Worm (Caenorhabditis elegans) whole organism, L3 larva: ENCODE measurements around the gene F55C12.19.

Source experiments
- ZK546.5 ChIP-seq: sonication (generic microtip); optimal IDR thresholded peaks from 2 replicates; lab custom pipeline; 2017; ENCODE audit warnings: missing biosample characterization, missing genetic modification characterization
- aly-2 ChIP-seq: fragments of 150-350 bp; optimal IDR thresholded peaks from 2 replicates; lab custom pipeline; 2014; ENCODE audit warnings: missing biosample characterization, missing genetic modification characterization
- ama-1 ChIP-seq: fragments of 150-350 bp; optimal IDR thresholded peaks from 2 replicates; lab custom pipeline; 2018
- ceh-16 ChIP-seq: sonication (generic microtip); optimal IDR thresholded peaks from 2 replicates; lab custom pipeline; 2017; ENCODE audit warnings: missing biosample characterization, missing genetic modification characterization
- ceh-28 ChIP-seq: fragments of 150-350 bp; optimal IDR thresholded peaks from 2 replicates; lab custom pipeline; 2014; ENCODE audit warnings: missing biosample characterization, missing genetic modification reagents, missing genetic modification characterization
- ceh-82 ChIP-seq: fragments of 150-350 bp; optimal IDR thresholded peaks from 2 replicates; lab custom pipeline; 2014; ENCODE audit warnings: missing biosample characterization, missing genetic modification characterization
- egl-27 ChIP-seq: sonication (generic microtip); optimal IDR thresholded peaks from 4 replicates; lab custom pipeline; 2017; ENCODE audit warnings: missing biosample characterization, missing genetic modification reagents, missing genetic modification characterization
- elt-1 ChIP-seq: fragments of 150-350 bp; optimal IDR thresholded peaks from 2 replicates; lab custom pipeline; 2014; ENCODE audit warnings: missing biosample characterization, missing genetic modification characterization
- elt-2 ChIP-seq: sonication (generic microtip); optimal IDR thresholded peaks from 2 replicates; lab custom pipeline; 2016; ENCODE audit warnings: missing genetic modification reagents, mild to moderate bottlenecking, missing genetic modification characterization, missing compliant biosample characterization
- elt-3 ChIP-seq, 3 experiments: fragments of 150-350 bp in 1 of 3; sonication (generic microtip) in 2 of 3; optimal IDR thresholded peaks; 2 replicates in 2 of 3; 4 replicates in 1 of 3; lab custom pipeline; 2014 to 2017; ENCODE audit warnings: missing biosample characterization in 3 of 3, missing genetic modification characterization in 3 of 3
- eor-1 ChIP-seq, 2 experiments: fragments of 150-350 bp; optimal IDR thresholded peaks; 2 replicates each; lab custom pipeline; 2014 to 2018; ENCODE audit warnings: missing biosample characterization in 2 of 2, missing genetic modification characterization in 2 of 2
- fkh-10 ChIP-seq: sonication (generic microtip); optimal IDR thresholded peaks from 2 replicates; lab custom pipeline; 2017; ENCODE audit warnings: missing biosample characterization, missing genetic modification reagents, missing genetic modification characterization
- fos-1 ChIP-seq: fragments of 150-350 bp; optimal IDR thresholded peaks from 2 replicates; lab custom pipeline; 2014; ENCODE audit warnings: missing biosample characterization, missing genetic modification characterization
- hmg-11 ChIP-seq: sonication (generic microtip); optimal IDR thresholded peaks from 2 replicates; lab custom pipeline; 2016; ENCODE audit warnings: missing genetic modification characterization, missing compliant biosample characterization
- jun-1 ChIP-seq: fragments of 150-350 bp; optimal IDR thresholded peaks from 2 replicates; lab custom pipeline; 2014; ENCODE audit warnings: missing biosample characterization, missing genetic modification reagents, missing genetic modification characterization
- lin-15B ChIP-seq: fragments of 150-350 bp; optimal IDR thresholded peaks from 2 replicates; lab custom pipeline; 2014; ENCODE audit warnings: missing biosample characterization, missing genetic modification characterization
- lsy-12 ChIP-seq: sonication (generic microtip); optimal IDR thresholded peaks from 2 replicates; lab custom pipeline; 2016; ENCODE audit warnings: mild to moderate bottlenecking, missing genetic modification characterization, missing compliant biosample characterization
- mdl-1 ChIP-seq: fragments of 150-350 bp; optimal IDR thresholded peaks from 2 replicates; lab custom pipeline; 2014; ENCODE audit warnings: missing biosample characterization, missing genetic modification characterization
- nhr-11 ChIP-seq: fragments of 150-350 bp; optimal IDR thresholded peaks from 2 replicates; lab custom pipeline; 2014; ENCODE audit warnings: missing biosample characterization, missing genetic modification characterization
- nhr-23 ChIP-seq: fragments of 150-350 bp; optimal IDR thresholded peaks from 2 replicates; lab custom pipeline; 2014; ENCODE audit warnings: missing biosample characterization, missing genetic modification reagents, missing genetic modification characterization
- nhr-237 ChIP-seq: fragments of 150-350 bp; optimal IDR thresholded peaks from 2 replicates; lab custom pipeline; 2014; ENCODE audit warnings: missing biosample characterization, missing genetic modification characterization
- nhr-25 ChIP-seq: sonication (generic microtip); optimal IDR thresholded peaks from 2 replicates; lab custom pipeline; 2017; ENCODE audit warnings: missing biosample characterization, missing genetic modification characterization
- nhr-28 ChIP-seq: fragments of 150-350 bp; optimal IDR thresholded peaks from 2 replicates; lab custom pipeline; 2014; ENCODE audit warnings: missing biosample characterization, missing genetic modification characterization
- nhr-76 ChIP-seq: fragments of 150-350 bp; sonication (generic microtip); optimal IDR thresholded peaks from 5 replicates; lab custom pipeline; 2014; ENCODE audit warnings: missing biosample characterization, missing genetic modification characterization
- nhr-77 ChIP-seq: fragments of 150-350 bp; optimal IDR thresholded peaks from 2 replicates; lab custom pipeline; 2014; ENCODE audit warnings: missing biosample characterization, missing genetic modification characterization
- pha-4 ChIP-seq: fragments of 150-350 bp; optimal IDR thresholded peaks from 2 replicates; lab custom pipeline; 2014; ENCODE audit warnings: missing biosample characterization, missing genetic modification reagents, missing genetic modification characterization
- pqm-1 ChIP-seq: fragments of 150-350 bp; optimal IDR thresholded peaks from 2 replicates; lab custom pipeline; 2017; ENCODE audit warnings: missing biosample characterization, missing genetic modification characterization, inconsistent platforms
- skn-1 ChIP-seq: fragments of 150-350 bp; optimal IDR thresholded peaks from 2 replicates; lab custom pipeline; 2014; ENCODE audit warnings: missing biosample characterization, missing genetic modification characterization
- snpc-4 ChIP-seq: fragments of 150-350 bp; optimal IDR thresholded peaks from 2 replicates; lab custom pipeline; 2014; ENCODE audit warnings: missing biosample characterization, missing genetic modification characterization
- tbx-2 ChIP-seq: sonication (generic microtip); optimal IDR thresholded peaks from 2 replicates; lab custom pipeline; 2016; ENCODE audit warnings: mild to moderate bottlenecking, missing genetic modification characterization, missing compliant biosample characterization
- ztf-11 ChIP-seq: fragments of 150-350 bp; optimal IDR thresholded peaks from 2 replicates; lab custom pipeline; 2014; ENCODE audit warnings: missing biosample characterization, missing genetic modification characterization
- ztf-4 ChIP-seq: fragments of 150-350 bp; optimal IDR thresholded peaks from 2 replicates; lab custom pipeline; 2014; ENCODE audit warnings: missing biosample characterization, missing genetic modification characterization

F55C12.19 gene

DNA sequence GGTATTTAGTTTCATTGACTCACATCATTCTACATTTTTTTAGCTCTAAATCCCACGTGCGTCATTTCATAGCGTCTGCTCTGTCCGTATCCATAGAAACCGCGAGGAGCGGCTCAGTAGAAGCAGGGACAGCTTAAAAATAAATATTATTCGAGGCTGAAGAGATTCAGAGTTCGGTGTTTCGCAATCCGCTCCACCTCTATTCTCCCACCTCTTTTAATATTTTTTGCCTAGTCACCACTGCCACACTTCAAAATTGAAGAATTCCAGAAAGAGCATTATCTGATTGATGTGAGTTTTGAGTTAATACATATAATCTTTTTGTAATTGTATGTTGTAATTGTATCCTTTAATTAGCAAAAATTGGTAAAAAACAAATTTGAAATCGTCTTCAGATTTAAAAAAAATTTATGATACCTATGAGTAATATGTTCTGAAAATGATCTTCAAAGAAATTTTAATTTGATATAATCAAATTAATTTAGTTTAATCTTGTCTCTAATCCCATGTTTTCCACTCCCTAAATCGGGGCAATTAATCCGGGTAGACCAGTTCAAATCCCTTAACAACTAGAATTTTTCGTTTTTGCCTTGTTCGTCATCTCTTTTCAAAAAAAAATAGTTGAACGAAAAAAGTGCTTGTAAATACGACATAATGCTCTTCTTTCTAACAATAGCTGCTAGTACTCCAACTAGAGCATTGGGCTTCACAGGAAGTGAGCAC, 23.6 kb downstream of the F55C12.19 start:
- no peak for TF ChIP-seq ZK546.5
- TF ChIP-seq, all 47 proteins: peak for 0

DNA sequence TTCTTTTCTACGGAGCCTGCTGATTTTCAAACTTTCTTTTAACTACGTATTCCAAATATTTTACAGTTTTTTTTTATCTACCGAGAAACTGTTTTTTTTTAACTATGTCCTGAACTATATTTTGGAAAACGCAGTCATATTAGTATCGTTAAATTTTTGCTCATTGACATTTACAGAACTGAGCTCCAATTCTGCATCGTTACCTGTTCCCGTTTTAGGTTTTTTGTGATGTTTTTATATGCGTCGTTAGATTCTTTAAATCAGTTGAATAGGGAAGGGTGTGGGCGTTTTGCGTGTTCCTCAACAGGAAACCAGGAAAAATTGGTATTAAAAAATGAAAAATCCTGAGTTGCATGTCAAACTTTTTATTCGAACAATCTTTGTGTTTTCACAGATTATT, 26.9 kb downstream of the F55C12.19 start:
- TF ChIP-seq snpc-4 (tag; lab: Kevin White, UChicago) (no peak), lin-15B (no peak), ceh-28 (tag; lab: Kevin White, UChicago) (no peak), nhr-76 (tag; lab: Kevin White, UChicago) (no peak), nhr-28 (tag; lab: Kevin White, UChicago) (no peak), nhr-237 (tag; lab: Kevin White, UChicago) (no peak), tbx-2 (tag; lab: Kevin White, UChicago) (no peak), nhr-23 (tag; lab: Kevin White, UChicago) (no peak), egl-27 (no peak), nhr-25 (no peak), skn-1 (tag; lab: Kevin White, UChicago) (no peak), jun-1 (no peak), ama-1 (lab: Kevin White, UChicago) (no peak), lsy-12 (no peak), elt-2 (tag; lab: Kevin White, UChicago) (no peak), hmg-11 (no peak)
- TF ChIP-seq, all 47 proteins: peak for 0

DNA sequence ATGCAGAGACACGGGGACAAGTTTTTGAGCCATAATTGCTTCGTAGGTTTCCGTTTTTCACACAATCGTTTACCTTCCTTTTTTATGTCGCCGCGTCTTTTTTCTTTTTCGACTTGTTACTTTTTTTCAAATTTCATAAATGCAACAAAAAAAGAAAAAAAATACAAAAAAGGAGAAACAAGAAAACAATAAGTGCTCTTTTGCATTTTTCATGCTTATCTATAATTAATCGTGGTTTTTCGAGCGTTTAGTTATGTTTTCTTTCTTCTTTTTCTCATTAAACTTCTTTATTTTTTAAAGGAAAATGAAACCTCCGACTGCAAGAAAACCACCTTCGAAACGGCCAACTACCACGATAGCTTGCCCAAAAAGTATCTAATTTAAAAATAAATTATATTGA, 29.9 kb downstream of the F55C12.19 start, which contains the start of gene F59G1.4:
TSS of gene F59G1.4 (plus strand) at position 301 of the 400 bp plus-strand sequence.
- no peak for TF ChIP-seq ceh-16
- no peak for TF ChIP-seq fkh-10
- no peak for TF ChIP-seq ztf-11
- TF ChIP-seq fos-1 (tag; lab: Kevin White, UChicago) = no peak
- TF ChIP-seq mdl-1 = no peak
- no peak for TF ChIP-seq skn-1 (tag; lab: Kevin White, UChicago)
- no peak for TF ChIP-seq aly-2 (tag; lab: Kevin White, UChicago)
- TF ChIP-seq lsy-12 = no peak
- TF ChIP-seq nhr-25 = no peak
- no peak for TF ChIP-seq pqm-1
- TF ChIP-seq nhr-77 = no peak
- TF ChIP-seq lin-15B = no peak
- no peak for TF ChIP-seq ztf-4 (tag; lab: Kevin White, UChicago)
- TF ChIP-seq egl-27 = no peak
- TF ChIP-seq elt-3 (tag; optimal IDR thresholded peaks at IDR 0.05; lab: Kevin White, UChicago) = no peak
- TF ChIP-seq eor-1 (tag; optimal IDR thresholded peaks at IDR 0.05; lab: Kevin White, UChicago) = no peak
- no peak for TF ChIP-seq pha-4

DNA sequence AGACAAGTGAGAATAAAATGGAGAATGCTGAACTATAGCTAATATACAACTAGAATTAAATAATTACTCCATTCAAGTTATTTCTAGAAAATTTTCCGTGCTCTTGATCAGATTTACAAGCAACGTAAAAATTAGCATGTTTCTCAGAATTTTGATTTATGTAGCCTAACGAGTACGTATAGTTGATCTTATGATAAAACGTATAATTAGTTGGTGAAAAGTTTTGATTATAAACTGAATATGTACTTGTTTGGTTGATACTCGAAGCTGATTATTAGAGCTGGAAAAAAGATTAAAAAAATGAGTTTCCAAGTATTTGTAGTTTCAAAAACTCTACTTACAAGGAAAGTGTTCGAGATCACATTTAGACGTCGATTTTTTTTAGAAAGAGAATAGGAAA, 30.6 kb downstream of the F55C12.19 start:
- TF ChIP-seq hmg-11 (no peak), elt-1 (tag; lab: Kevin White, UChicago) (no peak), ceh-82 (tag; lab: Kevin White, UChicago) (no peak), nhr-11 (peak; percentile 87)

DNA sequence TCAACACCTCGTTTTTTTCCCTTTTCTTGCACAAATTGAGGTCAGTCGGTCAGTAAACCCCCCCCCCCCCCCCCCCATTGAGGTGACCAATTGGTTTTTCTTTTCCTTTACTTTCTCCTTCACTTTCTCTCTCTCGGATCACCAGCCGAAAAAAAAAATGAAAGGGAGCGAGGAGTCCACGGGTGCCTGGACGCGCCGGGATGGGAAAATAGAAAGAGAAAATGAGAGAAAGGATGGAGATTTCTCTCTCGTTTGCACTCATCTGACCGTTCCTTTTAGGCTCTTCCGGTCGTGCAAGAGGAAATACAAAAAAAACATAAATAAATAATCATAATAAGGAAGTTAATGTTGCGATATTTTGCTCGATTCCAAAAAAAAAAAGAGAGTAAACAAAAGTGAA, 33.1 kb downstream of the F55C12.19 start:
- TF ChIP-seq nhr-23 (tag; lab: Kevin White, UChicago) = peak; percentile 89
- TF ChIP-seq pha-4 = peak; percentile 83
- peak; percentile 16 for TF ChIP-seq ama-1 (lab: Kevin White, UChicago)
- no peak for TF ChIP-seq pqm-1

DNA sequence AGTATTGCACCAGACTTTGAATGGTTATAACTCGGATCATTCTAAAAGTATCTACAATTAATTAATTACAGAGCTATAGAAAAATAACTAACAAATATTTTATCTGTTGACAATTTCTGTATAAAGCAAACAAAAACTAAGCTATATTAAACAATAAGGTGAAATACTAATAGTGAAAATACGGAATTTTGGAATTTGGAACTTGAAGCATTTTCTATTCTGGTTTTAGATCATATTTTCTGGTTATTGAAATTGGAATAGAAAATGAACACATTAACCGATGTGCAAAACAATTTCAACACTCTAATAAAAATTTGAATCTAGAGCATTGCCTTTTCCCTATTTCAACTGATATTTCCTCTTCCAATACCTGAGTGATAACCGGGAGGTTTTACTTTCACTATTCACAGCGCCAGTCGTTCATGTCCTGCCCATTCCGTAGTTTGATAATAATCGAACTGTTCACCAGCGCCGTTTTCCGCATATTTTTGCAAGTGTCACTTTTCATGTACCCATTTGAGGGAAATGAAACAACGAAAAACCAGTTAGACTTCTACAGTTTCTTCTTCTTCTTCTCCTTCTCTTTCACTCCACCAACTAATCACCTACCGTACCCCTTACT, 34.0 kb downstream of the F55C12.19 start:
- TF ChIP-seq eor-1 (tag; optimal IDR thresholded peaks at IDR 0.05; lab: Kevin White, UChicago) = no peak
- TF ChIP-seq elt-2 (tag; lab: Kevin White, UChicago) = peak; percentile 65
- TF ChIP-seq, all 47 proteins: peak for 1
